Worm (Caenorhabditis elegans): Measurements from ENCODE around the gene fbxb-47.

fbxb-47 gene

DNA sequence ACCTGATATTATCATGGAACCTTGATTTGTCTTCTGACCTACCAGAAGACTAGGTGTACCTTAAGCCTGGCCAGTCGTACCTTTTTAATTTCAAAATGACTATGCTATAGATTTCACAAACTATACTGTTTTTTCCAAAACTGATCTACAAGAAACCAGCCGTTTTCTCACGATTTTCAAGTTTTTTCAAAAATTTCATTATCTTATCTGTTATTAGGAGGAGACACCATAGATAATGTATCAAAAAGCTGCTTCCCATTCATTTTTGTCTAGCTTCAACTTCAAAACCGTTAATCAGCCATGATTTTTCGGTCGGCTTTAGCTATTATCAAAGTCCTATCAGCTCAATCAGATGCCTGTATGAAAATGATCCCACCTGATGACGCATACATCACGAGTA, 39.3 kb upstream of the fbxb-47 start, which contains the start of gene F36H5.12:
Gene F36H5.12, plus strand, starts transcription at position 301 of the 400 bp plus-strand sequence.
- TF ChIP-seq ztf-4 (tag; optimal IDR thresholded peaks at IDR 0.05) (no peak), tbx-2 (tag; optimal IDR thresholded peaks at IDR 0.05) (no peak)

DNA sequence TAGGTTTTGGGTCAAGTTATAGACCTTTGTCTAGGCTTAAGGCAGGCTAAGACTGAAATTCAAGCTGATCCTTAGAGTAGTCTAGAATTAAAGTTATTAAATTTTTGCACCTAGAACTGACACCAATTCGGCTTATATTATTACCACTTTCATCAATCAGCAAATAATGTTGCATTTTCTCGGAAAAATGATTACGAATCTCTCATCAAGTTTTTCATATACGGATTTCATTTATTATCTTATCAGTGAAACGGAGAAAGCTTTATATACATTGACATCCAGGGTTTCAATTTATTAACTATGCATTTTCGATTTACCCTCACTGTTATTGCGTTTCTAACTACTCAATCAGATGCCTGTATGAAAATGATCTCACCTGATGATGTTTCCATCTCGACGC, 38.0 kb upstream of the fbxb-47 start, which contains the start of gene K07G6.1:
Gene K07G6.1, plus strand, starts transcription at position 301 of the 400 bp plus-strand sequence.
- TF ChIP-seq ama-1 (optimal IDR thresholded peaks at IDR 0.05) (no peak), ZK546.5 (tag; optimal IDR thresholded peaks at IDR 0.05) (no peak), daf-12 (tag; optimal IDR thresholded peaks at IDR 0.05) (no peak), mml-1 (tag; optimal IDR thresholded peaks at IDR 0.05) (no peak), nhr-28 (tag; optimal IDR thresholded peaks at IDR 0.05) (no peak), eor-1 (tag; optimal IDR thresholded peaks at IDR 0.05) (no peak), mdl-1 (tag; optimal IDR thresholded peaks at IDR 0.05) (no peak), ceh-16 (tag; optimal IDR thresholded peaks at IDR 0.05) (no peak), lsy-12 (tag; optimal IDR thresholded peaks at IDR 0.05) (no peak), egl-27 (tag; optimal IDR thresholded peaks at IDR 0.05) (no peak), elt-3 (tag; optimal IDR thresholded peaks at IDR 0.05) (no peak), sea-2 (GFP tag; optimal IDR thresholded peaks at IDR 0.05) (no peak), nhr-25 (tag; optimal IDR thresholded peaks at IDR 0.05) (no peak), lin-39 (tag; optimal IDR thresholded peaks at IDR 0.05) (no peak), nhr-237 (tag; optimal IDR thresholded peaks at IDR 0.05) (no peak), nhr-12 (tag; optimal IDR thresholded peaks at IDR 0.05) (no peak)

DNA sequence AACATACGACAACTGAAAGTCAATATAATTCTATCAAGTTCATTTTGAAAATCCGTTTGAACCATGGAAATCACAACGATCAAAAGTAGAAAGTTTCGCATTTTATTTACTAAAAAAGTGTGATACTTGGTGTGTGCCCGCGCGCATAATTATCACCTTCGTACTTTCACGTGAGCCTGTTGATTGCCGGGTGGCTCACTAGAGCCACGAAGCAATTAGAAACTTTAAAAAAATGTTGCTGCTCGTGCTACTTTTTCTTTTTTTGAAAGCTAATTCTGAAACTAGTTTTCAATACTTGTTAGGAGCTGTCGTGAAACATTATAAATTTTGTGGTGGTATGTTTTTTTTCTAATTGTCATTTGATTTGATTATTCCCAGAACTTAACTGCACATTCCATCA, 35.6 kb upstream of the fbxb-47 start, which contains the start of the genes irld-9 and irld-33:
Gene irld-9, minus strand, starts transcription at position 101 of the 400 bp plus-strand sequence.
Gene irld-33, plus strand, starts transcription at position 209 of the 400 bp plus-strand sequence.
- no peak for TF ChIP-seq pqm-1 (tag; optimal IDR thresholded peaks at IDR 0.05)
- TF ChIP-seq ZK546.5 (tag; optimal IDR thresholded peaks at IDR 0.05) = no peak
- TF ChIP-seq daf-12 (tag; optimal IDR thresholded peaks at IDR 0.05) = no peak
- no peak for TF ChIP-seq ceh-9 (tag; optimal IDR thresholded peaks at IDR 0.05)
- no peak for TF ChIP-seq snpc-4 (tag; optimal IDR thresholded peaks at IDR 0.05)
- TF ChIP-seq jun-1 (tag; optimal IDR thresholded peaks at IDR 0.05) = no peak
- TF ChIP-seq ztf-11 (tag; optimal IDR thresholded peaks at IDR 0.05) = no peak

DNA sequence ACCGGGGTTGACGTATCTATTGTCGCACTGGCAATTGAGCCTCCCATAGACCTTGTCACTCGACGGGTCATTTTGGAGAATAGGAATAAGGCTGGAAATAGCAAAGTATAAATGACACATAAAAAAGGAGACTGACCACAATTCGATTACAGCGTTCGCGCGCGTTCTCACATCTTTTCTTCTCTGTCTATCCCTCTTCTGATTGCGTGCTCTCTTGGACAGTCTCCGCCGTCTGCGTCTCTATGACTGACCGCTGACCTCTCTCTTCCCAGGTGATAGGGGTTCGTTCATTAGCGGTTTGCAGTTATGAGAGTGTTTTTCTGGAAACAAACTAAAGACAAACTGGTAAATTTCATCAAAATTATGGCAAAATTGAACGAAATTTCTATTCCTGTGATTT, 33.1 kb upstream of the fbxb-47 start, which contains the start of gene ceh-83:
Gene ceh-83, minus strand, starts transcription at position 181 of the 400 bp plus-strand sequence.
- TF ChIP-seq ZK546.5 (tag; optimal IDR thresholded peaks at IDR 0.05) (no peak), mml-1 (tag; optimal IDR thresholded peaks at IDR 0.05) (no peak), skn-1 (tag; optimal IDR thresholded peaks at IDR 0.05) (no peak), fkh-10 (GFP tag; optimal IDR thresholded peaks at IDR 0.05) (no peak), fkh-2 (tag; optimal IDR thresholded peaks at IDR 0.05) (no peak), nfya-1 (tag; optimal IDR thresholded peaks at IDR 0.05; ENCODE audit: insufficient read depth) (no peak), nhr-12 (tag; optimal IDR thresholded peaks at IDR 0.05) (no peak), fos-1 (tag; optimal IDR thresholded peaks at IDR 0.05) (no peak), eor-1 (tag; optimal IDR thresholded peaks at IDR 0.05) (no peak), ceh-82 (tag; optimal IDR thresholded peaks at IDR 0.05) (no peak), jun-1 (tag; optimal IDR thresholded peaks at IDR 0.05) (no peak), unc-62 (GFP tag; optimal IDR thresholded peaks at IDR 0.05) (no peak), lin-15B (tag; optimal IDR thresholded peaks at IDR 0.05) (no peak), nhr-25 (tag; optimal IDR thresholded peaks at IDR 0.05) (no peak), nhr-67 (tag; optimal IDR thresholded peaks at IDR 0.05) (no peak), elt-3 (tag; optimal IDR thresholded peaks at IDR 0.05) (no peak), ceh-9 (tag; optimal IDR thresholded peaks at IDR 0.05) (no peak), ztf-4 (tag; optimal IDR thresholded peaks at IDR 0.05) (no peak), nhr-23 (tag; optimal IDR thresholded peaks at IDR 0.05) (no peak)

DNA sequence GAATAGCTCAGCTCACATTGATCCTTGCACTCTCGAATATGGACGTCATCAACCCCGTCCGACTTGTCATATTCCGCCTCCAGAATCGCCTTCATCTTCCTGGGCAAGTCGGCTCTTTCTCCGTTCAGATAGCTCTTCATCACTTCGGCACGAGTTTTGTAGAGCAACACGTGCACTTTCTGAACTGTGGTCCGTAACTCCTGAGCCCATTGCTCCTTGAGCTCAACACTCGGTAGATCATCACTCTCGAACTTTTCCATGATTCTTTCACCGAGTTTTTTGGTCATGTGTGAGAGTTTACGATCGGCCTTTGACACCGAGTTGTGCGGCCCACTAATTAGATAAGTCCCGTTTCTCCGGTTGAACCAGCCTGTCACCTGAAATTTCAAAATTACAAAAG, 31.9 kb upstream of the fbxb-47 start:
- TF ChIP-seq hmg-11 (tag; optimal IDR thresholded peaks at IDR 0.05) (no peak), fos-1 (tag; optimal IDR thresholded peaks at IDR 0.05) (no peak), nhr-77 (tag; optimal IDR thresholded peaks at IDR 0.05) (no peak), nfya-1 (tag; optimal IDR thresholded peaks at IDR 0.05; ENCODE audit: insufficient read depth) (no peak), nhr-25 (tag; optimal IDR thresholded peaks at IDR 0.05) (no peak), daf-12 (tag; optimal IDR thresholded peaks at IDR 0.05) (no peak), nhr-12 (tag; optimal IDR thresholded peaks at IDR 0.05) (no peak), ztf-4 (tag; optimal IDR thresholded peaks at IDR 0.05) (no peak), lin-39 (tag; optimal IDR thresholded peaks at IDR 0.05) (no peak)

Measured in whole organism, L3 larva.